Fruit fly (Drosophila melanogaster): ENCODE data around the gene mtd.

mtd gene

DNA sequence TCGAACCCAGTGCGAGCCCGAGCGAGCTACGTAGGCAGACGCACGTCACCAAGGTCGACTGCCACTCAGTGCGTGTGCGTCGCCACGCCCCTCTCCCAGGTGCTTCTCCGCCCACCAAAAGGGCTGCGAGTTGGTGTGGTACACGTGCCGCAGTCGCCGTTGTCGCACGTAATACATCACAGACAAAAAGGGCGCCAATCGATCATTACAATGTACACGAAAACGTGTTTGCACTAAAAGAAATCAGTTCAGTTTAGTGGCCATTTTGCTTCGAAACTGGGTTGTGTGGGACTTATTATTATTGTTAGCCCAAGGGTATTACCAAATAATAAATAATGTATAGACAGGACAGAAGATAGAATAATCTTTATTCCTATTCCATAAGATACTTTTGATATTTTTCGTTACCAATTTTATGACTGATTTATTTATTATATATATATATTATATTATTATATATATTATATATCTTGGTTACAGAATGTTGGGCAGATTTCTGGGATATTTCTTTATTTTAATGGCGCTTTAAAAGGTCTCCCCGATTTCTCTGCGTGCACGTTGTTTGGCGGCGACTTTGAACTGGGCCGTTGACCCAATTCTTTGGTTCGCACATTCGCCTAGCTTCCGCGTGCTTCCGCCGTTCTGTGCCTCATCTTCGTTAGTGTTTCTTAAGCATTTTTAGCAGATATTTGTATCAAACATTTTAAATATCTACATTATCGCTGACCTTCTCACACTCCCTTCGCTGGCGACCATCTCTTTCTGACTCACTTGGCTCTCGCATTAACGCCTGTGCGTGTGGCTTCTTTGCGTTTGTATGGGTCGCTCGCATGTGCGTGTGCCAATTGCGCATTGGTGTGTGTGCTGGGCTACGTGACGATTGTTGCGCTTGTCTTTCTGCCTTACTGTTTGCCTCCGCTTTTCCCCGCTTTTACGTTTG, 86.7 kb downstream of the mtd start (continued):
- TF ChIP-seq CG7928 (GFP tag; optimal IDR thresholded peaks at IDR 0.05) (peak; percentile 29), dmrt99B (tag; optimal IDR thresholded peaks at IDR 0.05) (peak; percentile 90), CG8478 (optimal IDR thresholded peaks at IDR 0.05) (no peak), Nf-YB (GFP tag; optimal IDR thresholded peaks at IDR 0.05) (peak; percentile 71), sima (GFP tag; optimal IDR thresholded peaks at IDR 0.05) (no peak), CG4328 (GFP tag; optimal IDR thresholded peaks at IDR 0.05) (peak; percentile 88), CG2116 (GFP tag; optimal IDR thresholded peaks at IDR 0.05) (peak; percentile 22), CG13287 (GFP tag; IDR thresholded peaks at IDR 0.05; ENCODE audit: partially characterized antibody) (peak; percentile 39; the same call in 1 of the 2 replicates), Mad (GFP tag; optimal IDR thresholded peaks at IDR 0.05) (no peak), Trl (optimal IDR thresholded peaks at IDR 0.05) (no peak), Trl (GFP tag; optimal IDR thresholded peaks at IDR 0.05) (no peak), sob (GFP tag; IDR thresholded peaks at IDR 0.05) (peak; percentile 63; the same call in 1 of the 2 replicates), CG15073 (GFP tag; optimal IDR thresholded peaks at IDR 0.05) (no peak), D19B (GFP tag; optimal IDR thresholded peaks at IDR 0.05) (peak; percentile 63), Awh (GFP tag; IDR thresholded peaks at IDR 0.05) (peak; percentile 18; the same call in 1 of the 2 replicates), ERR (GFP tag; optimal IDR thresholded peaks at IDR 0.05) (peak; percentile 38), ato (GFP tag; IDR thresholded peaks at IDR 0.05; ENCODE audit: partially characterized antibody) (no peak), CG6791 (GFP tag; IDR thresholded peaks at IDR 0.05; ENCODE audit: partially characterized antibody) (no peak), Mrtf (GFP tag; IDR thresholded peaks at IDR 0.05) (peak; percentile 66; the same call in 2 of the 3 replicates), Sry-δ (GFP tag; optimal IDR thresholded peaks at IDR 0.05) (no peak), Elba2 (GFP tag; optimal IDR thresholded peaks at IDR 0.05) (no peak), Lim3 (GFP tag; IDR thresholded peaks at IDR 0.05) (no peak), HmgZ (tag; optimal IDR thresholded peaks at IDR 0.05) (no peak), tio (GFP tag; optimal IDR thresholded peaks at IDR 0.05) (peak; percentile 56), fd102C (GFP tag; optimal IDR thresholded peaks at IDR 0.05) (no peak), TFAM (GFP tag; optimal IDR thresholded peaks at IDR 0.05) (no peak), Ets65A (GFP tag) (peak; percentile 64), chn (GFP tag; optimal IDR thresholded peaks at IDR 0.05) (peak; percentile 11), CG12942 (GFP tag; optimal IDR thresholded peaks at IDR 0.05) (peak; percentile 70), luna (GFP tag; optimal IDR thresholded peaks at IDR 0.05) (no peak), CG17359 (tag; optimal IDR thresholded peaks at IDR 0.05) (peak; percentile 85), tup (GFP tag; optimal IDR thresholded peaks at IDR 0.05) (peak; percentile 34), btn (GFP tag; optimal IDR thresholded peaks at IDR 0.05) (no peak), lab (GFP tag; optimal IDR thresholded peaks at IDR 0.05) (peak; percentile 88), CG10321 (GFP tag; IDR thresholded peaks at IDR 0.05) (peak; percentile 71; the same call in 1 of the 2 replicates), CG9609 (GFP tag; optimal IDR thresholded peaks at IDR 0.05) (no peak), Ada2b (GFP tag; IDR thresholded peaks at IDR 0.05) (peak; percentile 72), CG8388 (GFP tag; optimal IDR thresholded peaks at IDR 0.05) (peak; percentile 83), CG10209 (GFP tag; optimal IDR thresholded peaks at IDR 0.05) (peak; percentile 91), CG30431 (GFP tag; optimal IDR thresholded peaks at IDR 0.05) (peak; percentile 77), Hsf (GFP tag; optimal IDR thresholded peaks at IDR 0.05) (peak; percentile 4), ssp (GFP tag; IDR thresholded peaks at IDR 0.05) (peak; percentile 65), CG11696 (GFP tag; IDR thresholded peaks at IDR 0.05) (peak; percentile 61), CG11085 (GFP tag; IDR thresholded peaks at IDR 0.05) (0 out of 2 replicates have a peak, but pooled peaks have one; percentile 23), her (GFP tag; optimal IDR thresholded peaks at IDR 0.05) (no peak), CG32767 (GFP tag; IDR thresholded peaks at IDR 0.05) (peak; percentile 81), Sox100B (GFP tag; optimal IDR thresholded peaks at IDR 0.05) (peak; percentile 95), bowl (GFP tag; IDR thresholded peaks at IDR 0.05) (no peak), pb (GFP tag; optimal IDR thresholded peaks at IDR 0.05) (no peak), esg (GFP tag; conservative IDR thresholded peaks at IDR 0.05) (peak; percentile 67)

All from whole organism, embryonic.